Worm (Caenorhabditis elegans) whole organism, L1 larva: ENCODE results near the gene evl-18.

Source experiments
- ceh-82 ChIP-seq, 3 experiments: fragments of 150-350 bp in 1 of 3; sonication (generic microtip) in 2 of 3; optimal IDR thresholded peaks; 2 replicates each; lab custom pipeline; 2014 to 2017; ENCODE audit warnings: missing biosample characterization in 3 of 3, missing genetic modification characterization in 3 of 3
- fkh-8 ChIP-seq: sonication (generic microtip); optimal IDR thresholded peaks from 2 replicates; lab custom pipeline; 2016; ENCODE audit warnings: mild to moderate bottlenecking, missing genetic modification characterization, missing compliant biosample characterization
- lin-39 ChIP-seq: fragments of 150-350 bp; optimal IDR thresholded peaks from 2 replicates; lab custom pipeline; 2014; ENCODE audit warnings: missing biosample characterization, missing genetic modification reagents, missing genetic modification characterization
- nhr-12 ChIP-seq: sonication (generic microtip); optimal IDR thresholded peaks from 2 replicates; lab custom pipeline; 2017; ENCODE audit warnings: missing biosample characterization, missing genetic modification characterization
- nhr-237 ChIP-seq: fragments of 150-350 bp; optimal IDR thresholded peaks from 2 replicates; lab custom pipeline; 2014; ENCODE audit warnings: missing biosample characterization, missing genetic modification characterization
- nhr-28 ChIP-seq: fragments of 150-350 bp; optimal IDR thresholded peaks from 2 replicates; lab custom pipeline; 2014; ENCODE audit warnings: missing biosample characterization, missing genetic modification characterization
- pag-3 ChIP-seq: sonication (generic microtip); optimal IDR thresholded peaks from 2 replicates; lab custom pipeline; 2017; ENCODE audit warnings: missing genetic modification characterization, mild to moderate bottlenecking, missing compliant biosample characterization, antibody characterized with exemption, borderline replicate concordance; ENCODE audit not compliant: insufficient read depth
- rnt-1 ChIP-seq: sonication (generic microtip); optimal IDR thresholded peaks from 2 replicates; lab custom pipeline; 2016; ENCODE audit warnings: mild to moderate bottlenecking, missing genetic modification characterization, moderate library complexity, missing compliant biosample characterization
- ztf-4 ChIP-seq: fragments of 150-350 bp; optimal IDR thresholded peaks from 2 replicates; lab custom pipeline; 2014; ENCODE audit warnings: missing biosample characterization, missing genetic modification characterization

ce11 chrIII:3759312-3759711 lies 24.5 kb upstream of the evl-18 start, which contains the start of gene arcp-1:
- no peak for TF ChIP-seq rnt-1
- no peak for TF ChIP-seq nhr-237 (tag; lab: Kevin White, UChicago)
- no peak for TF ChIP-seq ztf-4 (tag; lab: Kevin White, UChicago)
- TF ChIP-seq fkh-8 (tag; lab: Kevin White, UChicago), result peak; percentile 21
- TF ChIP-seq nhr-28, result no peak
- TF ChIP-seq lin-39 (tag; lab: Kevin White, UChicago), result no peak
- TF ChIP-seq pag-3, result no peak
- no peak for TF ChIP-seq ceh-82 (tag; optimal IDR thresholded peaks at IDR 0.05; lab: Kevin White, UChicago)
- TF ChIP-seq nhr-12 (tag; lab: Kevin White, UChicago), result no peak
